Fruit fly (Drosophila melanogaster): ENCODE data around the gene CG13032.

dm6 chr3L:16651127-16651526 is 22.6 kb upstream of the CG13032 start:
- TF ChIP-seq Gug (GFP tag; IDR thresholded peaks at IDR 0.05) (no peak), CG6854 (GFP tag; optimal IDR thresholded peaks at IDR 0.05) (no peak), lz (GFP tag; optimal IDR thresholded peaks at IDR 0.05) (no peak), Met (GFP tag; optimal IDR thresholded peaks at IDR 0.05) (no peak)
